Worm (Caenorhabditis elegans) whole organism, L3 larva: ENCODE measurements around the gene ugt-58.

Source experiments
- ama-1 ChIP-seq: fragments of 150-350 bp; optimal IDR thresholded peaks from 2 replicates; lab custom pipeline; 2018
- ceh-9 ChIP-seq: sonication (generic microtip); optimal IDR thresholded peaks from 2 replicates; lab custom pipeline; 2018; ENCODE audit warnings: missing biosample characterization, missing genetic modification characterization
- fos-1 ChIP-seq: fragments of 150-350 bp; optimal IDR thresholded peaks from 2 replicates; lab custom pipeline; 2014; ENCODE audit warnings: missing biosample characterization, missing genetic modification characterization
- jun-1 ChIP-seq: fragments of 150-350 bp; optimal IDR thresholded peaks from 2 replicates; lab custom pipeline; 2014; ENCODE audit warnings: missing biosample characterization, missing genetic modification reagents, missing genetic modification characterization
- lin-39 ChIP-seq: fragments of 150-350 bp; optimal IDR thresholded peaks from 2 replicates; lab custom pipeline; 2018; ENCODE audit warnings: missing biosample characterization, missing genetic modification reagents, missing genetic modification characterization
- nhr-237 ChIP-seq: fragments of 150-350 bp; optimal IDR thresholded peaks from 2 replicates; lab custom pipeline; 2014; ENCODE audit warnings: missing biosample characterization, missing genetic modification characterization
- unc-39 ChIP-seq: sonication (generic microtip); optimal IDR thresholded peaks from 4 replicates; lab custom pipeline; 2017; ENCODE audit warnings: missing biosample characterization, missing genetic modification characterization
- unc-62 ChIP-seq: fragments of 150-350 bp; sonication (generic microtip); optimal IDR thresholded peaks from 4 replicates; lab custom pipeline; 2014; ENCODE audit warnings: missing biosample characterization, missing genetic modification reagents, missing genetic modification characterization

DNA sequence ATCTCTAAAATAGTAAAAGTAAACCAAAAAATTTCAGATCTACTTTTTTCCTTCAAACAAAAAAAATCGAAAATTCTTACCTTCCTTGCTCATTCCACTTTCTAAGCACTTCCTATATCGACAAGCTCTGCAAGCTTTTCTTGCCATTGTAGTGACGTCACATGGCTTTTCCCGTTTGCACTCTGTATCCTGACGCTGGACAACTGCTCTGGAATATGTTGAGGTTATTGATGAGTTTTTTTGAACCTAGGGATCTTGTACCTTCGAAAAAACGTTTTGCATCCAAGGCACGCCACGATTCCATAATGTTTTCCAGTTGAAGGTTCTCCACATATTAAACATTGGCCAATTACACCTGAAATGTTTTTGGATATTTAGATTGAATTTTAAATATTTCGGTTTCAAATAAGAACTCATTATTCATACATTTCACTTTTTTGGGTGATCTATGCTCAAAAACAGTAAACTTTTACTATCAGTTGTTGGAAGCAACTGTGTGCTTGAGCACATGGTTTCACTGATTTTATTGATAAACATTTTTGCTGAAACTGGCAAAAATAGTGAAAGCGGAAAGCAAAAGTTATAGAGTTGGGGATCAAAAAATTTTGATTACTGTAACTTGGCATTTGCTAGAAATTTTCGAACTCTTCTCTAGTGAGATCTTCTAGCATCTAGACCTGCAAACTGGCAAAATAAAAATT is 13.6 kb upstream of the ugt-58 start:
- no peak for TF ChIP-seq lin-39 (tag; lab: Kevin White, UChicago)
- no peak for TF ChIP-seq jun-1 (tag; lab: Kevin White, UChicago)
- TF ChIP-seq nhr-237 (tag; lab: Kevin White, UChicago), result no peak
- no peak for TF ChIP-seq fos-1 (tag; lab: Kevin White, UChicago)
- TF ChIP-seq ceh-9, result no peak
- TF ChIP-seq unc-62 (GFP tag; lab: Kevin White, UChicago), result no peak
- TF ChIP-seq ama-1 (lab: Kevin White, UChicago), result peak; percentile 66
- TF ChIP-seq unc-39, result no peak
